Fruit fly (Drosophila melanogaster) whole organism, embryonic: Measurements from ENCODE around the gene Mct1.

Experiments
- CG13287 ChIP-seq: fragments of 200-800 bp; sonication (Bioruptor generic); IDR thresholded peaks from 2 replicates; pipeline ENCODE4 v1.3.6; 2022; ENCODE audit warnings: missing biosample characterization, missing genetic modification characterization; ENCODE audit not compliant: partially characterized antibody
- CG13775 ChIP-seq: fragments of 200-800 bp; sonication (Bioruptor generic); optimal IDR thresholded peaks from 3 replicates; lab custom pipeline; 2017; ENCODE audit warnings: missing biosample characterization, mild to moderate bottlenecking, missing genetic modification characterization
- CG14050 ChIP-seq: fragments of 200-800 bp; sonication (Bioruptor generic); IDR thresholded peaks from 3 replicates; pipeline ENCODE4 v1.3.6; 2022; ENCODE audit warnings: missing biosample characterization, missing genetic modification characterization
- CG17361 ChIP-seq: fragments of 200-800 bp; sonication (Bioruptor generic); IDR thresholded peaks from 3 replicates; pipeline ENCODE4 v1.3.6; 2022; ENCODE audit warnings: missing biosample characterization, missing genetic modification characterization
- CG17912 ChIP-seq: fragments of 200-800 bp; sonication (Bioruptor generic); optimal IDR thresholded peaks from 2 replicates; lab custom pipeline; 2018; ENCODE audit warnings: missing biosample characterization, mild to moderate bottlenecking, missing genetic modification characterization
- CG18262 ChIP-seq: fragments of 200-800 bp; optimal IDR thresholded peaks from 3 replicates; lab custom pipeline; 2019; ENCODE audit warnings: missing biosample characterization, mild to moderate bottlenecking, missing genetic modification characterization, moderate library complexity
- CG2202 ChIP-seq: fragments of 200-800 bp; sonication (Bioruptor generic); optimal IDR thresholded peaks from 2 replicates; lab custom pipeline; 2018; ENCODE audit warnings: missing biosample characterization, mild to moderate bottlenecking, missing genetic modification characterization
- CG3163 ChIP-seq: fragments of 200-800 bp; sonication (Bioruptor generic); optimal IDR thresholded peaks from 3 replicates; lab custom pipeline; 2016; ENCODE audit warnings: missing biosample characterization, missing genetic modification characterization
- CG32772 ChIP-seq: fragments of 200-800 bp; sonication (Bioruptor generic); IDR thresholded peaks from 2 replicates; pipeline ENCODE4 v1.3.6; 2022; ENCODE audit warnings: missing biosample characterization, missing genetic modification characterization
- CG34224 ChIP-seq: fragments of 200-800 bp; sonication (Bioruptor generic); IDR thresholded peaks from 3 replicates; pipeline ENCODE4 v1.3.6; 2022; ENCODE audit warnings: missing biosample characterization, missing genetic modification characterization; ENCODE audit not compliant: partially characterized antibody
- CG3838 ChIP-seq: fragments of 200-800 bp; sonication (Bioruptor generic); optimal IDR thresholded peaks from 3 replicates; lab custom pipeline; 2016; ENCODE audit warnings: missing biosample characterization, missing genetic modification characterization
- CG5245 ChIP-seq: fragments of 200-800 bp; sonication (Bioruptor generic); optimal IDR thresholded peaks from 3 replicates; lab custom pipeline; 2016; ENCODE audit warnings: missing biosample characterization, missing genetic modification characterization
- CG7786 ChIP-seq: fragments of 200-800 bp; sonication (Bioruptor generic); optimal IDR thresholded peaks from 2 replicates; lab custom pipeline; 2016; ENCODE audit warnings: missing biosample characterization, missing genetic modification characterization
- CG7987 ChIP-seq: fragments of 200-800 bp; sonication (Bioruptor generic); optimal IDR thresholded peaks from 2 replicates; lab custom pipeline; 2018; ENCODE audit warnings: missing biosample characterization, mild to moderate bottlenecking, missing genetic modification characterization, moderate library complexity
- CHES-1-like ChIP-seq: fragments of 200-800 bp; sonication (Bioruptor generic); optimal IDR thresholded peaks from 2 replicates; lab custom pipeline; 2016; ENCODE audit warnings: missing biosample characterization, missing genetic modification characterization
- Camta ChIP-seq: fragments of 200-800 bp; sonication (Bioruptor generic); optimal IDR thresholded peaks from 2 replicates; lab custom pipeline; 2016; ENCODE audit warnings: missing biosample characterization, missing genetic modification characterization
- CkIIα-i1 ChIP-seq: fragments of 200-800 bp; sonication (Bioruptor generic); IDR thresholded peaks from 2 replicates; pipeline ENCODE4 v1.3.6; 2022; ENCODE audit warnings: missing biosample characterization, missing genetic modification characterization
- D19B ChIP-seq: fragments of 200-800 bp; sonication (Bioruptor generic); optimal IDR thresholded peaks from 2 replicates; lab custom pipeline; 2017; ENCODE audit warnings: missing biosample characterization, mild to moderate bottlenecking, missing genetic modification characterization
- Deaf1 ChIP-seq: fragments of 200-800 bp; optimal IDR thresholded peaks from 3 replicates; lab custom pipeline; 2019; ENCODE audit warnings: missing biosample characterization, mild to moderate bottlenecking, missing genetic modification characterization, moderate library complexity
- Doc3 ChIP-seq: fragments of 200-800 bp; sonication (Bioruptor generic); IDR thresholded peaks from 3 replicates; pipeline ENCODE4 v1.3.6; 2022; ENCODE audit warnings: missing biosample characterization, missing genetic modification characterization; ENCODE audit not compliant: partially characterized antibody
- Dp ChIP-seq: fragments of 200-800 bp; sonication (Bioruptor generic); optimal IDR thresholded peaks from 2 replicates; lab custom pipeline; 2018; ENCODE audit warnings: missing biosample characterization, mild to moderate bottlenecking, missing genetic modification characterization, moderate library complexity
- Dref ChIP-seq: fragments of 200-800 bp; sonication (Bioruptor generic); IDR thresholded peaks from 2 replicates; pipeline ENCODE4 v1.3.6; 2022; ENCODE audit warnings: missing biosample characterization, missing genetic modification characterization
- ERR ChIP-seq: fragments of 200-800 bp; sonication (Bioruptor generic); optimal IDR thresholded peaks from 2 replicates; lab custom pipeline; 2016; ENCODE audit warnings: missing biosample characterization, missing genetic modification characterization
- Eip74EF ChIP-seq, 2 experiments: fragments of 200-800 bp in 1 of 2; fragments of >200 bp in 1 of 2; sonication (Bioruptor generic) in 1 of 2; optimal IDR thresholded peaks; 2 replicates each; lab custom pipeline; 2017 to 2019; ENCODE audit warnings: missing biosample characterization in 2 of 2, missing genetic modification characterization in 2 of 2, mild to moderate bottlenecking in 1 of 2, moderate library complexity in 1 of 2
- Fer1 ChIP-seq: fragments of 200-800 bp; sonication (Bioruptor generic); optimal IDR thresholded peaks from 2 replicates; lab custom pipeline; 2017; ENCODE audit warnings: missing biosample characterization, mild to moderate bottlenecking, missing genetic modification characterization
- HmgZ ChIP-seq: fragments of 200-800 bp; sonication (Bioruptor generic); optimal IDR thresholded peaks from 2 replicates; lab custom pipeline; 2018; ENCODE audit warnings: missing biosample characterization, mild to moderate bottlenecking, missing genetic modification characterization
- Hr39 ChIP-seq: fragments of >200 bp; optimal IDR thresholded peaks from 2 replicates; lab custom pipeline; 2017
- Lpt ChIP-seq: fragments of >200 bp; optimal IDR thresholded peaks from 2 replicates; lab custom pipeline; 2018; ENCODE audit warnings: missing biosample characterization, missing genetic modification characterization
- NC2α ChIP-seq: fragments of 200-800 bp; sonication (Bioruptor generic); optimal IDR thresholded peaks from 2 replicates; lab custom pipeline; 2016; ENCODE audit warnings: missing biosample characterization, missing genetic modification characterization
- Xrp1 ChIP-seq: fragments of 200-800 bp; sonication (Bioruptor generic); IDR thresholded peaks from 2 replicates; pipeline ENCODE4 v1.3.6; 2022; ENCODE audit warnings: missing biosample characterization, missing genetic modification characterization
- YL-1 ChIP-seq: fragments of 200-800 bp; sonication (Bioruptor generic); optimal IDR thresholded peaks from 3 replicates; lab custom pipeline; 2017; ENCODE audit warnings: missing biosample characterization, mild to moderate bottlenecking, missing genetic modification characterization
- br ChIP-seq: fragments of >200 bp; optimal IDR thresholded peaks from 2 replicates; lab custom pipeline; 2017
- bsh ChIP-seq, 2 experiments: fragments of 200-800 bp; sonication (Bioruptor generic); optimal IDR thresholded peaks; 2 replicates each; lab custom pipeline; 2017 to 2018; ENCODE audit warnings: mild to moderate bottlenecking in 2 of 2, missing biosample characterization in 2 of 2, missing genetic modification characterization in 2 of 2, moderate library complexity in 1 of 2
- crc ChIP-seq: fragments of 200-800 bp; sonication (Bioruptor generic); optimal IDR thresholded peaks from 2 replicates; lab custom pipeline; 2016; ENCODE audit warnings: missing biosample characterization, missing genetic modification characterization
- danr ChIP-seq: fragments of 200-800 bp; sonication (Bioruptor generic); IDR thresholded peaks from 2 replicates; pipeline ENCODE4 v1.3.6; 2022; ENCODE audit warnings: missing biosample characterization, missing genetic modification characterization
- dm ChIP-seq: fragments of 200-800 bp; sonication (Bioruptor generic); optimal IDR thresholded peaks from 3 replicates; lab custom pipeline; 2016; ENCODE audit warnings: missing biosample characterization, missing genetic modification characterization
- fd3F ChIP-seq: fragments of 200-800 bp; sonication (Bioruptor generic); optimal IDR thresholded peaks from 2 replicates; lab custom pipeline; 2018; ENCODE audit warnings: missing biosample characterization, mild to moderate bottlenecking, missing genetic modification characterization, moderate library complexity
- fd64A ChIP-seq: fragments of 200-800 bp; sonication (Bioruptor generic); optimal IDR thresholded peaks from 3 replicates; lab custom pipeline; 2018; ENCODE audit warnings: missing biosample characterization, mild to moderate bottlenecking, missing genetic modification characterization
- jigr1 ChIP-seq: fragments of 200-800 bp; sonication (Bioruptor generic); IDR thresholded peaks from 3 replicates; pipeline ENCODE4 v1.3.6; 2022; ENCODE audit warnings: missing biosample characterization, missing genetic modification characterization
- kni ChIP-seq: fragments of 200-800 bp; sonication (Bioruptor generic); optimal IDR thresholded peaks from 3 replicates; lab custom pipeline; 2017; ENCODE audit warnings: mild to moderate bottlenecking, missing biosample characterization, missing genetic modification reagents, missing genetic modification characterization
- knrl ChIP-seq: fragments of 200-800 bp; sonication (Bioruptor generic); IDR thresholded peaks from 3 replicates; pipeline ENCODE4 v1.3.6; 2022; ENCODE audit warnings: missing biosample characterization, missing genetic modification characterization; ENCODE audit not compliant: partially characterized antibody
- maf-S ChIP-seq: fragments of 200-800 bp; sonication (Bioruptor generic); optimal IDR thresholded peaks from 2 replicates; lab custom pipeline; 2016; ENCODE audit warnings: missing biosample characterization, missing genetic modification characterization
- nau ChIP-seq: fragments of 200-800 bp; sonication (Bioruptor generic); optimal IDR thresholded peaks from 3 replicates; lab custom pipeline; 2017; ENCODE audit warnings: missing biosample characterization, mild to moderate bottlenecking, missing genetic modification characterization, missing genetic modification reagents
- onecut ChIP-seq: fragments of 200-800 bp; sonication (Bioruptor generic); IDR thresholded peaks from 2 replicates; pipeline ENCODE4 v1.3.6; 2022; ENCODE audit warnings: missing biosample characterization, missing genetic modification characterization
- pum ChIP-seq: fragments of 200-800 bp; sonication (Bioruptor generic); optimal IDR thresholded peaks from 2 replicates; lab custom pipeline; 2016; ENCODE audit warnings: missing biosample characterization, missing genetic modification characterization
- ranshi ChIP-seq: fragments of 200-800 bp; sonication (Bioruptor generic); IDR thresholded peaks from 2 replicates; pipeline ENCODE4 v1.3.6; 2022; ENCODE audit warnings: missing biosample characterization, missing genetic modification characterization
- row ChIP-seq: fragments of 200-800 bp; sonication (Bioruptor generic); IDR thresholded peaks from 3 replicates; pipeline ENCODE4 v1.3.6; 2022; ENCODE audit warnings: missing biosample characterization, missing genetic modification characterization
- slp2 ChIP-seq: fragments of 200-800 bp; sonication (Bioruptor generic); optimal IDR thresholded peaks from 2 replicates; lab custom pipeline; 2016; ENCODE audit warnings: missing biosample characterization, missing genetic modification characterization
- stwl ChIP-seq: fragments of 200-800 bp; sonication (Bioruptor generic); optimal IDR thresholded peaks from 3 replicates; lab custom pipeline; 2018; ENCODE audit warnings: missing biosample characterization, mild to moderate bottlenecking, missing genetic modification characterization, moderate library complexity
- tin ChIP-seq: fragments of 200-800 bp; sonication (Bioruptor generic); optimal IDR thresholded peaks from 3 replicates; lab custom pipeline; 2016; ENCODE audit warnings: missing biosample characterization, missing genetic modification characterization
- ttk ChIP-seq: fragments of 200-800 bp; sonication (Bioruptor generic); IDR thresholded peaks from 2 replicates; pipeline ENCODE4 v2.1.2; 2022; ENCODE audit warnings: missing biosample characterization, missing genetic modification characterization
- vvl ChIP-seq: fragments of 200-800 bp; sonication (Bioruptor generic); IDR thresholded peaks from 2 replicates; pipeline ENCODE4 v1.3.6; 2022; ENCODE audit warnings: missing biosample characterization, missing genetic modification characterization

Mct1 gene

DNA sequence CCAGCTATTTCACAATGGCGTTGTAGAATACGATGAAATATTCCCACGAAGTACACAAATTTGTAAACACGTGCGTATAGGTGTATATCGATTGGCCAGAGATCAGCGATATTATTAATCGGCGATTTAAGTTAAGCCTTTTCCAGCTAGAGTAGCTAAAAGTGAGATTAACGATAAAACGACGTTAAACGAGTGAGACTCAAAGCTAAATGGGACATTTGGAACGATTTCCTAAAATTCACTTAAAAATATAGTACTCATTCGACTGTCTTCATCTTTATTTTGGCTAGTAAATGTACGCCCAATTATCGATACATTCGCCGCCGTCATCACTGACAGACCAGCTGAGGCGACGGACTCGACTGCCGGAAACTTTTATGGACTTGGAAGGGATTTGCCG, 4.4 kb upstream of the Mct1 start, which contains the start of the genes Nmd3 and CG17776 (continued):
- peak; percentile 42 for TF ChIP-seq Dp
- no peak for TF ChIP-seq jigr1
- TF ChIP-seq br (lab: Kevin White, UChicago): no peak
- no peak for TF ChIP-seq CkIIα-i1 (GFP tag; lab: Robert Waterston, UW)
- no peak for TF ChIP-seq CG13775 (GFP tag; lab: Kevin White, UChicago)
- no peak for TF ChIP-seq crc
- peak; percentile 58; the same call in 2 of the 3 replicates for TF ChIP-seq knrl (GFP tag; lab: Robert Waterston, UW)
- no peak for TF ChIP-seq CG32772 (GFP tag; lab: Robert Waterston, UW)
- TF ChIP-seq CG7987 (GFP tag; lab: Kevin White, UChicago): no peak
- TF ChIP-seq CG18262 (tag; lab: Kevin White, UChicago): peak; percentile 7
- TF ChIP-seq Doc3 (GFP tag; lab: Robert Waterston, UW): peak; percentile 58; the same call in 1 of the 3 replicates
- no peak for TF ChIP-seq Camta
- TF ChIP-seq Deaf1 (tag; lab: Kevin White, UChicago): no peak
- no peak for TF ChIP-seq fd64A (GFP tag; lab: Kevin White, UChicago)
- TF ChIP-seq dm (GFP tag; lab: Kevin White, UChicago): peak; percentile 93
- TF ChIP-seq CG13287 (GFP tag; lab: Robert Waterston, UW): peak; percentile 82
- TF ChIP-seq CG7786 (GFP tag; lab: Kevin White, UChicago): peak; percentile 17
- no peak for TF ChIP-seq Eip74EF (GFP tag; optimal IDR thresholded peaks at IDR 0.05; lab: Kevin White, UChicago)
- no peak for TF ChIP-seq Hr39
- TF ChIP-seq CG2202: no peak
- TF ChIP-seq tin (GFP tag; lab: Kevin White, UChicago): no peak
- no peak for TF ChIP-seq CG17912 (GFP tag; lab: Kevin White, UChicago)
- TF ChIP-seq danr (GFP tag; lab: Robert Waterston, UW): no peak
- TF ChIP-seq CG5245 (GFP tag; lab: Kevin White, UChicago): no peak
- no peak for TF ChIP-seq maf-S (GFP tag; lab: Kevin White, UChicago)
- no peak for TF ChIP-seq ERR (GFP tag; lab: Kevin White, UChicago)
- peak; percentile 73 for TF ChIP-seq Dref (GFP tag; lab: Robert Waterston, UW)
- no peak for TF ChIP-seq pum (GFP tag; lab: Kevin White, UChicago)
- peak; percentile 26 for TF ChIP-seq CHES-1-like (GFP tag; lab: Kevin White, UChicago)
- TF ChIP-seq CG14050: no peak
- no peak for TF ChIP-seq CG3838
- TF ChIP-seq onecut (GFP tag; lab: Robert Waterston, UW): 0 out of 2 replicates have a peak, but pooled peaks have one; percentile 6
- no peak for TF ChIP-seq D19B (GFP tag; lab: Kevin White, UChicago)
- no peak for TF ChIP-seq fd3F (GFP tag; lab: Kevin White, UChicago)
- TF ChIP-seq vvl (GFP tag; lab: Robert Waterston, UW): no peak
- TF ChIP-seq bsh (GFP tag; optimal IDR thresholded peaks at IDR 0.05; lab: Kevin White, UChicago): no peak
- TF ChIP-seq ranshi (GFP tag; lab: Robert Waterston, UW): no peak
- peak; percentile 66 for TF ChIP-seq row (GFP tag; lab: Robert Waterston, UW)
- no peak for TF ChIP-seq NC2α
- no peak for TF ChIP-seq Lpt (GFP tag; lab: Kevin White, UChicago)
- peak; percentile 49 for TF ChIP-seq Fer1 (GFP tag; lab: Kevin White, UChicago)
- no peak for TF ChIP-seq kni
- peak; percentile 60 for TF ChIP-seq HmgZ
- peak; percentile 46 for TF ChIP-seq YL-1 (GFP tag; lab: Kevin White, UChicago)
- peak; percentile 7 for TF ChIP-seq stwl (tag; lab: Kevin White, UChicago)
- no peak for TF ChIP-seq nau
- no peak for TF ChIP-seq ttk (GFP tag; lab: Robert Waterston, UW)
- no peak for TF ChIP-seq Xrp1 (GFP tag; lab: Robert Waterston, UW)
- TF ChIP-seq CG17361: no peak
- no peak for TF ChIP-seq CG3163 (GFP tag; lab: Kevin White, UChicago)
- TF ChIP-seq slp2 (GFP tag; lab: Kevin White, UChicago): no peak
- peak; percentile 83 for TF ChIP-seq CG34224 (GFP tag; lab: Robert Waterston, UW)
